Fruit fly (Drosophila melanogaster) whole organism, embryonic: Measurements from ENCODE around the gene bero.

Experiments used
- CG10654 ChIP-seq: fragments of 200-800 bp; sonication (Bioruptor generic); optimal IDR thresholded peaks from 2 replicates; lab custom pipeline; 2016; ENCODE audit warnings: missing biosample characterization, missing genetic modification characterization
- CG11247 ChIP-seq: fragments of 200-800 bp; sonication (Bioruptor generic); IDR thresholded peaks from 2 replicates; pipeline ENCODE4 v1.3.6; 2022; ENCODE audit warnings: missing biosample characterization, missing genetic modification characterization
- CG12219 ChIP-seq: fragments of 200-800 bp; sonication (Bioruptor generic); optimal IDR thresholded peaks from 3 replicates; lab custom pipeline; 2018; ENCODE audit warnings: missing biosample characterization, mild to moderate bottlenecking, missing genetic modification characterization
- CG12236 ChIP-seq: fragments of 200-800 bp; sonication (Bioruptor generic); optimal IDR thresholded peaks from 2 replicates; lab custom pipeline; 2016; ENCODE audit warnings: missing biosample characterization, missing genetic modification characterization
- CG17829 ChIP-seq: fragments of 200-800 bp; optimal IDR thresholded peaks from 2 replicates; lab custom pipeline; 2019; ENCODE audit warnings: missing biosample characterization, mild to moderate bottlenecking, missing genetic modification characterization, moderate library complexity
- CG1792 ChIP-seq: fragments of 200-800 bp; sonication (Bioruptor generic); optimal IDR thresholded peaks from 2 replicates; lab custom pipeline; 2016; ENCODE audit warnings: missing biosample characterization, missing genetic modification characterization
- CG18011 ChIP-seq: fragments of 200-800 bp; sonication (Bioruptor generic); optimal IDR thresholded peaks from 2 replicates; lab custom pipeline; 2017; ENCODE audit warnings: missing biosample characterization, missing genetic modification characterization, mild to moderate bottlenecking, moderate library complexity, missing genotype
- CG30020 ChIP-seq: fragments of 200-800 bp; optimal IDR thresholded peaks from 2 replicates; lab custom pipeline; 2019; ENCODE audit warnings: missing biosample characterization, mild to moderate bottlenecking, missing genetic modification characterization, moderate library complexity
- CG30431 ChIP-seq: fragments of 200-800 bp; sonication (Bioruptor generic); optimal IDR thresholded peaks from 2 replicates; lab custom pipeline; 2017; ENCODE audit warnings: missing biosample characterization, missing genetic modification characterization
- CG31224 ChIP-seq: fragments of 200-800 bp; sonication (Bioruptor generic); IDR thresholded peaks from 2 replicates; pipeline ENCODE4 v1.3.6; 2022; ENCODE audit warnings: missing biosample characterization, missing genetic modification characterization
- CG32772 ChIP-seq: fragments of 200-800 bp; sonication (Bioruptor generic); IDR thresholded peaks from 2 replicates; pipeline ENCODE4 v1.3.6; 2022; ENCODE audit warnings: missing biosample characterization, missing genetic modification characterization
- CG33557 ChIP-seq: fragments of 200-800 bp; sonication (Bioruptor generic); optimal IDR thresholded peaks from 2 replicates; lab custom pipeline; 2019; ENCODE audit warnings: missing biosample characterization, mild to moderate bottlenecking, missing genetic modification characterization, moderate library complexity
- CG3847 ChIP-seq: fragments of 200-800 bp; sonication (Bioruptor generic); IDR thresholded peaks from 2 replicates; pipeline ENCODE4 v1.3.6; 2022; ENCODE audit warnings: missing biosample characterization, missing genetic modification characterization
- CG4328 ChIP-seq: fragments of 200-800 bp; sonication (Bioruptor generic); optimal IDR thresholded peaks from 3 replicates; lab custom pipeline; 2017; ENCODE audit warnings: missing biosample characterization, missing genetic modification reagents, missing genetic modification characterization
- CG4854 ChIP-seq: fragments of 200-800 bp; sonication (Bioruptor generic); optimal IDR thresholded peaks from 2 replicates; lab custom pipeline; 2016; ENCODE audit warnings: missing biosample characterization, missing genetic modification characterization, inconsistent platforms
- CG8281 ChIP-seq: fragments of 200-800 bp; sonication (Bioruptor generic); optimal IDR thresholded peaks from 2 replicates; lab custom pipeline; 2018; ENCODE audit warnings: missing biosample characterization, mild to moderate bottlenecking, missing genetic modification characterization, moderate library complexity
- CG8388 ChIP-seq: fragments of 200-800 bp; sonication (Bioruptor generic); optimal IDR thresholded peaks from 2 replicates; lab custom pipeline; 2019; ENCODE audit warnings: missing biosample characterization, mild to moderate bottlenecking, missing genetic modification characterization, moderate library complexity
- CG9817 ChIP-seq: fragments of 200-800 bp; sonication (Bioruptor generic); optimal IDR thresholded peaks from 2 replicates; lab custom pipeline; 2018; ENCODE audit warnings: missing biosample characterization, mild to moderate bottlenecking, missing genetic modification characterization, moderate library complexity
- CoRest ChIP-seq: fragments of 200-800 bp; sonication (Bioruptor generic); optimal IDR thresholded peaks from 3 replicates; lab custom pipeline; 2018; ENCODE audit warnings: missing biosample characterization, mild to moderate bottlenecking, missing genetic modification characterization, moderate library complexity
- D ChIP-seq, 2 experiments: fragments of 200-800 bp in 1 of 2; fragments of >200 bp in 1 of 2; sonication (Bioruptor generic) in 1 of 2; optimal IDR thresholded peaks; 2 replicates in 1 of 2; 3 replicates in 1 of 2; lab custom pipeline; 2017; ENCODE audit warnings: mild to moderate bottlenecking in 1 of 2, missing biosample characterization in 1 of 2, missing genetic modification characterization in 1 of 2, missing genetic modification reagents in 1 of 2
- Dfd ChIP-seq, 2 experiments: fragments of >200 bp; optimal IDR thresholded peaks; 2 replicates each; lab custom pipeline; 2017; ENCODE audit warnings: missing biosample characterization in 2 of 2, missing genetic modification characterization in 2 of 2
- HHEX ChIP-seq: fragments of 200-800 bp; sonication (Bioruptor generic); optimal IDR thresholded peaks from 3 replicates; lab custom pipeline; 2017; ENCODE audit warnings: missing biosample characterization, mild to moderate bottlenecking, missing genetic modification characterization, missing genetic modification reagents
- HLH54F ChIP-seq: fragments of 200-800 bp; sonication (Bioruptor generic); optimal IDR thresholded peaks from 3 replicates; lab custom pipeline; 2016; ENCODE audit warnings: missing biosample characterization, missing genetic modification characterization
- Hsf ChIP-seq: fragments of 200-800 bp; sonication (Bioruptor generic); optimal IDR thresholded peaks from 3 replicates; lab custom pipeline; 2016; ENCODE audit warnings: missing biosample characterization, missing genetic modification characterization
- MBD-R2 ChIP-seq: fragments of 200-800 bp; sonication (Bioruptor generic); IDR thresholded peaks from 2 replicates; pipeline ENCODE4 v1.3.6; 2022; ENCODE audit warnings: missing biosample characterization, missing genetic modification characterization
- Rx ChIP-seq: fragments of 200-800 bp; sonication (Bioruptor generic); IDR thresholded peaks from 2 replicates; pipeline ENCODE4 v1.3.6; 2022; ENCODE audit warnings: missing biosample characterization, missing genetic modification characterization
- Side ChIP-seq: fragments of 200-800 bp; sonication (Bioruptor generic); optimal IDR thresholded peaks from 2 replicates; lab custom pipeline; 2016; ENCODE audit warnings: missing biosample characterization, missing genetic modification characterization
- Xbp1 ChIP-seq: fragments of 200-800 bp; sonication (Bioruptor generic); optimal IDR thresholded peaks from 3 replicates; lab custom pipeline; 2016; ENCODE audit warnings: missing biosample characterization, mild to moderate bottlenecking, missing genetic modification characterization
- Xrp1 ChIP-seq: fragments of 200-800 bp; sonication (Bioruptor generic); IDR thresholded peaks from 2 replicates; pipeline ENCODE4 v1.3.6; 2022; ENCODE audit warnings: missing biosample characterization, missing genetic modification characterization
- amos ChIP-seq: fragments of 200-800 bp; sonication (Bioruptor generic); IDR thresholded peaks from 2 replicates; pipeline ENCODE4 v1.3.6; 2022; ENCODE audit warnings: missing biosample characterization, missing genetic modification characterization; ENCODE audit not compliant: partially characterized antibody
- caup ChIP-seq: fragments of 200-800 bp; sonication (Bioruptor generic); optimal IDR thresholded peaks from 3 replicates; lab custom pipeline; 2017; ENCODE audit warnings: missing biosample characterization, mild to moderate bottlenecking, missing genetic modification characterization, moderate library complexity; ENCODE audit not compliant: severe bottlenecking
- corto ChIP-seq: fragments of 200-800 bp; sonication (Bioruptor generic); optimal IDR thresholded peaks from 2 replicates; lab custom pipeline; 2016; ENCODE audit warnings: missing biosample characterization, mild to moderate bottlenecking, missing genetic modification characterization, moderate library complexity
- dmrt11E ChIP-seq: fragments of 200-800 bp; sonication (Bioruptor generic); optimal IDR thresholded peaks from 3 replicates; lab custom pipeline; 2018; ENCODE audit warnings: missing biosample characterization, mild to moderate bottlenecking, missing genetic modification characterization, moderate library complexity
- fd64A ChIP-seq: fragments of 200-800 bp; sonication (Bioruptor generic); optimal IDR thresholded peaks from 3 replicates; lab custom pipeline; 2018; ENCODE audit warnings: missing biosample characterization, mild to moderate bottlenecking, missing genetic modification characterization
- gce ChIP-seq: fragments of 200-800 bp; sonication (Bioruptor generic); IDR thresholded peaks from 3 replicates; pipeline ENCODE4 v1.3.6; 2022; ENCODE audit warnings: missing biosample characterization, missing genetic modification characterization
- gro ChIP-seq: fragments of 200-800 bp; sonication (Bioruptor generic); optimal IDR thresholded peaks from 2 replicates; lab custom pipeline; 2016; ENCODE audit warnings: missing biosample characterization, missing genetic modification characterization
- gt ChIP-seq: fragments of 200-800 bp; sonication (Bioruptor generic); IDR thresholded peaks from 2 replicates; pipeline ENCODE4 v1.3.6; 2022; ENCODE audit warnings: missing biosample characterization, missing genetic modification characterization
- hb ChIP-seq: fragments of 200-800 bp; sonication (Bioruptor generic); IDR thresholded peaks from 3 replicates; pipeline ENCODE4 v1.3.6; 2022; ENCODE audit warnings: missing biosample characterization, missing genetic modification characterization; ENCODE audit not compliant: partially characterized antibody
- ind ChIP-seq: fragments of 200-800 bp; sonication (Bioruptor generic); optimal IDR thresholded peaks from 3 replicates; lab custom pipeline; 2016; ENCODE audit warnings: missing biosample characterization, missing genetic modification characterization
- insv ChIP-seq, 2 experiments: fragments of 200-800 bp; sonication (Bioruptor generic); optimal IDR thresholded peaks; 3 replicates each; lab custom pipeline; 2016 to 2018; ENCODE audit warnings: missing biosample characterization in 2 of 2, missing genetic modification characterization in 2 of 2
- jigr1 ChIP-seq: fragments of 200-800 bp; sonication (Bioruptor generic); IDR thresholded peaks from 3 replicates; pipeline ENCODE4 v1.3.6; 2022; ENCODE audit warnings: missing biosample characterization, missing genetic modification characterization
- p53 ChIP-seq: fragments of 200-800 bp; sonication (Bioruptor generic); optimal IDR thresholded peaks from 2 replicates; lab custom pipeline; 2016; ENCODE audit warnings: missing biosample characterization, missing genetic modification characterization
- prd ChIP-seq, 3 experiments: fragments of >200 bp in 2 of 3; fragments of 200-800 bp in 1 of 3; sonication (Bioruptor generic) in 1 of 3; optimal IDR thresholded peaks in 2 of 3; IDR thresholded peaks in 1 of 3; 2 replicates in 2 of 3; 3 replicates in 1 of 3; pipeline versions ENCODE4 v1.3.6 to Lab custom; 2017 to 2022; ENCODE audit warnings: missing biosample characterization in 1 of 3, missing genetic modification characterization in 1 of 3
- scrt ChIP-seq: fragments of 200-800 bp; sonication (Bioruptor generic); optimal IDR thresholded peaks from 2 replicates; lab custom pipeline; 2018; ENCODE audit warnings: missing biosample characterization, mild to moderate bottlenecking, missing genetic modification characterization, moderate library complexity
- slp2 ChIP-seq: fragments of 200-800 bp; sonication (Bioruptor generic); optimal IDR thresholded peaks from 2 replicates; lab custom pipeline; 2016; ENCODE audit warnings: missing biosample characterization, missing genetic modification characterization
- tio ChIP-seq: fragments of 200-800 bp; sonication (Bioruptor generic); optimal IDR thresholded peaks from 2 replicates; lab custom pipeline; 2017; ENCODE audit warnings: missing biosample characterization, missing genetic modification characterization, inconsistent platforms
- unc-4 ChIP-seq: fragments of 200-800 bp; sonication (Bioruptor generic); IDR thresholded peaks from 2 replicates; pipeline ENCODE4 v1.3.6; 2022; ENCODE audit warnings: missing biosample characterization, missing genetic modification characterization; ENCODE audit not compliant: partially characterized antibody
- wek ChIP-seq: fragments of 200-800 bp; sonication (Bioruptor generic); optimal IDR thresholded peaks from 3 replicates; lab custom pipeline; 2018; ENCODE audit warnings: missing biosample characterization, mild to moderate bottlenecking, missing genetic modification characterization, moderate library complexity

The bero gene

DNA sequence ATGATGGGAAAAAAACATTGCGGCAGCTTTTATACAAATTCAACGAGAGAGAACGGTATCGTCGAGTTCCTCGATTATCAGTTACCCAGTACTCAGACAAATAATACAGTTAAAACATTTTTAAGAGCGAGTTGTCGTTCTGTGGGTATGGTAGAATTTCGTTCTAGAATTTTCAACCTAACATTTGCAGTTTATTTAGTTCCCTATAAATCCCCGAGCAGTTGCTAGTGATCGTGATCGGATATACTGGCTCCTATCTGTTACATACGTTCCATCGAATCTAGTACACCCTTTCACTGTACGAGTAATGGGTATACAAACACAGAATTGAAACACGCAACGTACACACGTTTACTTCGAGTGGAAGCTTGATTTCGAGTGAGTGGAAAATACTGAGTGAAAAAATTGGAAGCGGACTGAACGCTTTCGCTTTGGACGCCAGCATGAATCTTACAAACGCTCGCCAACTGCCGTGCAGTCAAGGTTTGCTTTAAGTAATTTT is 6.3 kb downstream of the bero start, which contains the start of gene CG9338 (continued):
- TF ChIP-seq HHEX (GFP tag; lab: Kevin White, UChicago) (peak; percentile 95), prd (optimal IDR thresholded peaks at IDR 0.05; lab: Kevin White, UChicago) (no peak), prd (GFP tag; IDR thresholded peaks at IDR 0.05; lab: Robert Waterston, UW) (peak; percentile 94), CG30020 (tag; lab: Kevin White, UChicago) (peak; percentile 24), unc-4 (GFP tag; lab: Robert Waterston, UW) (no peak), CG17829 (tag; lab: Kevin White, UChicago) (peak; percentile 95), MBD-R2 (GFP tag; lab: Robert Waterston, UW) (peak; percentile 38; the same call in 1 of the 2 replicates), D (optimal IDR thresholded peaks at IDR 0.05; lab: Kevin White, UChicago) (no peak), D (GFP tag; optimal IDR thresholded peaks at IDR 0.05; lab: Kevin White, UChicago) (peak; percentile 86), scrt (GFP tag; lab: Kevin White, UChicago) (peak; percentile 94), Rx (GFP tag; lab: Robert Waterston, UW) (peak; percentile 89), p53 (GFP tag; lab: Kevin White, UChicago) (peak; percentile 53), Dfd (GFP tag; optimal IDR thresholded peaks at IDR 0.05; lab: Kevin White, UChicago) (no peak), Xrp1 (GFP tag; lab: Robert Waterston, UW) (peak; percentile 95), CG4328 (peak; percentile 93), CG8281 (peak; percentile 76), CG30431 (peak; percentile 51), HLH54F (GFP tag; lab: Kevin White, UChicago) (peak; percentile 73), fd64A (peak; percentile 88), corto (GFP tag; lab: Kevin White, UChicago) (peak; percentile 76), CG11247 (GFP tag; lab: Robert Waterston, UW) (peak; percentile 44; the same call in 1 of the 2 replicates), CG18011 (GFP tag; lab: Kevin White, UChicago) (peak; percentile 70), slp2 (GFP tag; lab: Kevin White, UChicago) (peak; percentile 74), dmrt11E (tag; lab: Kevin White, UChicago) (peak; percentile 30), tio (GFP tag; lab: Kevin White, UChicago) (peak; percentile 54), hb (GFP tag; lab: Robert Waterston, UW) (no peak), Xbp1 (peak; percentile 69), CG31224 (peak; percentile 91), CG32772 (GFP tag; lab: Robert Waterston, UW) (no peak; the same call in 1 of the 2 replicates), CG33557 (GFP tag; lab: Kevin White, UChicago) (peak; percentile 33), CG1792 (peak; percentile 61), amos (GFP tag; lab: Robert Waterston, UW) (no peak; the same call in 1 of the 2 replicates), Hsf (GFP tag; lab: Kevin White, UChicago) (peak; percentile 71), CG3847 (GFP tag; lab: Robert Waterston, UW) (peak; percentile 70), ind (GFP tag; lab: Kevin White, UChicago) (peak; percentile 96), CG10654 (GFP tag; lab: Kevin White, UChicago) (peak; percentile 88), CG12236 (GFP tag; lab: Kevin White, UChicago) (peak; percentile 61), Side (GFP tag; lab: Kevin White, UChicago) (peak; percentile 79), CG8388 (GFP tag; lab: Kevin White, UChicago) (peak; percentile 68), wek (peak; percentile 39), gro (peak; percentile 86), insv (GFP tag; optimal IDR thresholded peaks at IDR 0.05; lab: Kevin White, UChicago) (peak in 1 of 2 experiments; percentile 24), jigr1 (GFP tag; lab: Robert Waterston, UW) (peak; percentile 74; the same call in 2 of the 3 replicates), gt (GFP tag; lab: Robert Waterston, UW) (peak; percentile 76), caup (GFP tag; lab: Kevin White, UChicago) (peak; percentile 86), CG12219 (GFP tag; lab: Kevin White, UChicago) (peak; percentile 70), CG4854 (peak; percentile 71), gce (GFP tag; lab: Robert Waterston, UW) (peak; percentile 72; the same call in 2 of the 3 replicates), CoRest (tag; lab: Kevin White, UChicago) (peak; percentile 83), CG9817 (tag; lab: Kevin White, UChicago) (peak; percentile 69)
